Worm (Caenorhabditis elegans) whole organism, L1 larva: Measurements from ENCODE around the gene F59B10.6.
A peak's percentile ranks its signal among the peaks of the same experiment; 100 is the strongest.

Experiments used
- F16B12.6 ChIP-seq: fragments of 150-350 bp; optimal IDR thresholded peaks from 2 replicates; lab custom pipeline; 2014; ENCODE audit warnings: missing biosample characterization, missing genetic modification characterization
- Y116A8C.19 ChIP-seq: sonication (generic microtip); optimal IDR thresholded peaks from 2 replicates; lab custom pipeline; 2016; ENCODE audit warnings: missing compliant biosample characterization, missing genetic modification characterization, borderline replicate concordance
- aha-1 ChIP-seq: fragments of 150-350 bp; optimal IDR thresholded peaks from 2 replicates; lab custom pipeline; 2014; ENCODE audit warnings: missing biosample characterization, missing genetic modification characterization
- alr-1 ChIP-seq: fragments of 200-800 bp; sonication (Bioruptor generic); optimal IDR thresholded peaks from 2 replicates; lab custom pipeline; 2018; ENCODE audit warnings: borderline replicate concordance, mild to moderate bottlenecking, missing genetic modification characterization, missing compliant biosample characterization
- aly-2 ChIP-seq: fragments of 150-350 bp; optimal IDR thresholded peaks from 2 replicates; lab custom pipeline; 2014; ENCODE audit warnings: missing biosample characterization, missing genetic modification characterization
- blmp-1 ChIP-seq: fragments of 150-350 bp; optimal IDR thresholded peaks from 2 replicates; lab custom pipeline; 2014; ENCODE audit warnings: missing biosample characterization, missing genetic modification characterization
- dpl-1 ChIP-seq, 3 experiments: fragments of 150-350 bp in 2 of 3; sonication (generic microtip) in 1 of 3; optimal IDR thresholded peaks; 2 replicates each; lab custom pipeline; 2014 to 2017; ENCODE audit warnings: missing biosample characterization in 3 of 3, missing genetic modification characterization in 3 of 3, missing genetic modification reagents in 3 of 3
- dsc-1 ChIP-seq: sonication (generic microtip); optimal IDR thresholded peaks from 2 replicates; lab custom pipeline; 2016; ENCODE audit warnings: mild to moderate bottlenecking, missing genetic modification characterization, missing compliant biosample characterization
- efl-1 ChIP-seq, 4 experiments: fragments of 150-350 bp; optimal IDR thresholded peaks in 3 of 4; peaks in 1 of 4; 1 replicate in 1 of 4; 2 replicates in 3 of 4; lab custom pipeline; 2014; ENCODE audit warnings: missing biosample characterization in 2 of 4, missing genetic modification characterization in 2 of 4, missing genetic modification reagents in 2 of 4
- egl-13 ChIP-seq: sonication (generic microtip); optimal IDR thresholded peaks from 2 replicates; lab custom pipeline; 2016; ENCODE audit warnings: missing genotype, missing genetic modification reagents, missing genetic modification characterization, missing compliant biosample characterization
- elt-2 ChIP-seq: sonication (generic microtip); optimal IDR thresholded peaks from 2 replicates; lab custom pipeline; 2016; ENCODE audit warnings: missing genetic modification characterization, mild to moderate bottlenecking, inconsistent platforms, missing compliant biosample characterization, missing genetic modification reagents
- ets-5 ChIP-seq: fragments of 200-800 bp; sonication (Bioruptor generic); IDR thresholded peaks from 2 replicates; pipeline ENCODE4 v1.3.6; 2022; ENCODE audit warnings: missing genetic modification characterization, missing compliant biosample characterization
- fkh-8 ChIP-seq: sonication (generic microtip); optimal IDR thresholded peaks from 2 replicates; lab custom pipeline; 2016; ENCODE audit warnings: mild to moderate bottlenecking, missing genetic modification characterization, missing compliant biosample characterization
- grh-1 ChIP-seq: fragments of 200-800 bp; sonication (Bioruptor generic); IDR thresholded peaks from 2 replicates; pipeline ENCODE4 v1.3.6; 2022; ENCODE audit warnings: missing genetic modification reagents, missing genetic modification characterization, missing compliant biosample characterization
- hlh-17 ChIP-seq: fragments of 200-800 bp; sonication (Bioruptor generic); optimal IDR thresholded peaks from 2 replicates; lab custom pipeline; 2018; ENCODE audit warnings: missing genetic modification characterization, mild to moderate bottlenecking, missing compliant biosample characterization, moderate library complexity, borderline replicate concordance
- hpl-2 ChIP-seq: fragments of 150-350 bp; optimal IDR thresholded peaks from 2 replicates; lab custom pipeline; 2014; ENCODE audit warnings: missing biosample characterization, missing genetic modification reagents, missing genetic modification characterization
- jun-1 ChIP-seq: fragments of 150-350 bp; optimal IDR thresholded peaks from 2 replicates; lab custom pipeline; 2014; ENCODE audit warnings: missing biosample characterization, missing genetic modification reagents, missing genetic modification characterization
- lin-13 ChIP-seq: fragments of 150-350 bp; optimal IDR thresholded peaks from 2 replicates; lab custom pipeline; 2014; ENCODE audit warnings: missing biosample characterization, missing genetic modification reagents, missing genetic modification characterization
- lin-35 ChIP-seq, 2 experiments: fragments of 150-350 bp; optimal IDR thresholded peaks; 2 replicates each; lab custom pipeline; 2014; ENCODE audit warnings: missing biosample characterization in 2 of 2, missing genetic modification characterization in 2 of 2, missing genetic modification reagents in 2 of 2
- lin-39 ChIP-seq: fragments of 150-350 bp; optimal IDR thresholded peaks from 2 replicates; lab custom pipeline; 2014; ENCODE audit warnings: missing biosample characterization, missing genetic modification reagents, missing genetic modification characterization
- mab-9 ChIP-seq: fragments of 200-800 bp; sonication (Bioruptor generic); IDR thresholded peaks from 2 replicates; pipeline ENCODE4 v1.3.6; 2022; ENCODE audit warnings: missing genetic modification reagents, missing genetic modification characterization, missing compliant biosample characterization
- mdl-1 ChIP-seq, 2 experiments: fragments of 150-350 bp; optimal IDR thresholded peaks; 2 replicates each; lab custom pipeline; 2014 to 2017; ENCODE audit warnings: missing biosample characterization in 2 of 2, missing genetic modification characterization in 2 of 2, inconsistent platforms in 1 of 2
- nhr-11 ChIP-seq: fragments of 150-350 bp; optimal IDR thresholded peaks from 2 replicates; lab custom pipeline; 2014; ENCODE audit warnings: missing biosample characterization, missing genetic modification characterization
- nhr-19 ChIP-seq: fragments of 200-800 bp; sonication (Bioruptor generic); conservative IDR thresholded peaks from 2 replicates; pipeline ENCODE4 v1.3.6; 2022; ENCODE audit warnings: missing genetic modification characterization, missing compliant biosample characterization
- nhr-20 ChIP-seq: sonication (generic microtip); optimal IDR thresholded peaks from 2 replicates; lab custom pipeline; 2016; ENCODE audit warnings: mild to moderate bottlenecking, missing genetic modification characterization, missing compliant biosample characterization
- nhr-237 ChIP-seq: fragments of 150-350 bp; optimal IDR thresholded peaks from 2 replicates; lab custom pipeline; 2014; ENCODE audit warnings: missing biosample characterization, missing genetic modification characterization
- nhr-28 ChIP-seq: fragments of 150-350 bp; optimal IDR thresholded peaks from 2 replicates; lab custom pipeline; 2014; ENCODE audit warnings: missing biosample characterization, missing genetic modification characterization
- nhr-71 ChIP-seq: sonication (generic microtip); optimal IDR thresholded peaks from 2 replicates; lab custom pipeline; 2016; ENCODE audit warnings: mild to moderate bottlenecking, missing genetic modification characterization, moderate library complexity, missing compliant biosample characterization
- nhr-77 ChIP-seq: fragments of 150-350 bp; optimal IDR thresholded peaks from 2 replicates; lab custom pipeline; 2014; ENCODE audit warnings: missing biosample characterization, missing genetic modification characterization
- nhr-84 ChIP-seq: sonication (generic microtip); optimal IDR thresholded peaks from 2 replicates; lab custom pipeline; 2017; ENCODE audit warnings: missing biosample characterization, missing genetic modification characterization
- nhr-90 ChIP-seq: sonication (generic microtip); optimal IDR thresholded peaks from 2 replicates; lab custom pipeline; 2016; ENCODE audit warnings: mild to moderate bottlenecking, missing genetic modification characterization, missing compliant biosample characterization; ENCODE audit not compliant: poor library complexity
- pag-3 ChIP-seq: sonication (generic microtip); optimal IDR thresholded peaks from 2 replicates; lab custom pipeline; 2017; ENCODE audit warnings: missing genetic modification characterization, mild to moderate bottlenecking, missing compliant biosample characterization, antibody characterized with exemption, borderline replicate concordance; ENCODE audit not compliant: insufficient read depth
- rnt-1 ChIP-seq: sonication (generic microtip); optimal IDR thresholded peaks from 2 replicates; lab custom pipeline; 2016; ENCODE audit warnings: mild to moderate bottlenecking, missing genetic modification characterization, moderate library complexity, missing compliant biosample characterization
- skn-1 ChIP-seq: fragments of 150-350 bp; optimal IDR thresholded peaks from 2 replicates; lab custom pipeline; 2014; ENCODE audit warnings: missing biosample characterization, missing genetic modification characterization
- sox-4 ChIP-seq: sonication (generic microtip); optimal IDR thresholded peaks from 2 replicates; lab custom pipeline; 2016; ENCODE audit warnings: missing genetic modification characterization, missing compliant biosample characterization
- swsn-7 ChIP-seq: sonication (generic microtip); optimal IDR thresholded peaks from 2 replicates; lab custom pipeline; 2016; ENCODE audit warnings: missing genetic modification characterization, missing compliant biosample characterization
- tbx-2 ChIP-seq: sonication (generic microtip); optimal IDR thresholded peaks from 2 replicates; lab custom pipeline; 2016; ENCODE audit warnings: missing genetic modification characterization, missing compliant biosample characterization
- unc-130 ChIP-seq: fragments of 150-350 bp; optimal IDR thresholded peaks from 2 replicates; lab custom pipeline; 2017; ENCODE audit warnings: missing biosample characterization, missing genetic modification characterization, inconsistent platforms
- unc-62 ChIP-seq: fragments of 150-350 bp; optimal IDR thresholded peaks from 2 replicates; lab custom pipeline; 2014; ENCODE audit warnings: missing biosample characterization, missing genetic modification reagents, missing genetic modification characterization
- vab-15 ChIP-seq: sonication (generic microtip); optimal IDR thresholded peaks from 2 replicates; lab custom pipeline; 2017; ENCODE audit warnings: missing genotype, mild to moderate bottlenecking, missing genetic modification characterization, missing compliant biosample characterization
- zip-4 ChIP-seq: fragments of 200-800 bp; sonication (Bioruptor generic); optimal IDR thresholded peaks from 2 replicates; lab custom pipeline; 2018; ENCODE audit warnings: mild to moderate bottlenecking, missing genetic modification characterization, moderate library complexity, missing compliant biosample characterization
- ztf-11 ChIP-seq, 2 experiments: sonication (generic microtip); optimal IDR thresholded peaks; 2 replicates each; lab custom pipeline; 2016 to 2017; ENCODE audit warnings: missing genetic modification characterization in 2 of 2, missing biosample characterization in 1 of 2, missing compliant biosample characterization in 1 of 2
- ztf-4 ChIP-seq: fragments of 150-350 bp; optimal IDR thresholded peaks from 2 replicates; lab custom pipeline; 2014; ENCODE audit warnings: missing biosample characterization, missing genetic modification characterization

The F59B10.6 gene

DNA sequence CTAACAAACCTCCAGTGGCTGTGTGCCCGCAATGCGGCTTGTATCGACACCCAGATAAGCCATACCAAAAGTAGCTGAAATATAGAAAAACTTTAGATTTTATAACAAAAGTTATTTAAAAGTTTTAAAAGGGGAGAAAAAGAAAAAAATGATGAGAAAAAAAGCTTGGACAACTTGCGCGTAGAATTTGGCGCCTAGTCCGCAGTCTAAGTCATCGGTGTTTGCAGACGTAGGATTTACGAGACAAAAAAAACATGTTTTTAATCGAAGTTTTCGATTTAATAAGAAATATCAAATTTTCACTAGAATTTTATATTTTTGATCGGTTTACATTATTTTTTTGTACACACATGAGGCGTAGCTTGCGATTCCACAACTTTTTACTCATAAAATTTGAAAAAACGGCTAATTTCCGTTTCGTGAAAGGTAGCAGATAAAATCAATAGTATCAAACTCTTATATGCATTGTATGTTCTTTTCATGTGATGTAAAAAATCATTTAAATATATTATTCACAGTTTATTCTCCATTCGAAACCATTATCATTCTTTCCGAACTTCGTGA is 17.7 kb upstream of the F59B10.6 start, which contains the start of gene pro-1 (continued):
- TF ChIP-seq elt-2 = peak; percentile 50
- TF ChIP-seq mdl-1 (tag; optimal IDR thresholded peaks at IDR 0.05; lab: Kevin White, UChicago) = peak in 1 of 2 experiments; percentile 67
- TF ChIP-seq lin-35 (GFP tag; optimal IDR thresholded peaks at IDR 0.05; lab: Kevin White, UChicago) = peak; percentile 66 to 83
- TF ChIP-seq nhr-84 = no peak
- TF ChIP-seq fkh-8 (tag; lab: Kevin White, UChicago) = peak; percentile 46
- TF ChIP-seq egl-13 = peak; percentile 3
- TF ChIP-seq F16B12.6 (tag; lab: Kevin White, UChicago) = peak; percentile 97
- no peak for TF ChIP-seq hpl-2 (GFP tag; lab: Kevin White, UChicago)
- peak; percentile 78 for TF ChIP-seq tbx-2
- peak; percentile 88 for TF ChIP-seq nhr-90
- peak; percentile 48 for TF ChIP-seq pag-3
- peak; percentile 74 for TF ChIP-seq grh-1 (GFP tag; lab: Robert Waterston, UW)
- peak; percentile 53 for TF ChIP-seq nhr-11 (tag; lab: Kevin White, UChicago)
- TF ChIP-seq efl-1 (optimal IDR thresholded peaks at IDR 0.05; lab: Kevin White, UChicago) = peak; percentile 64 to 76
- peak; percentile 70 to 98 for TF ChIP-seq efl-1 (GFP tag; optimal IDR thresholded peaks at IDR 0.05 in 1 of 2; lab: Kevin White, UChicago)
- TF ChIP-seq lin-39 (tag; lab: Kevin White, UChicago) = peak; percentile 43
- no peak for TF ChIP-seq vab-15 (tag; lab: Kevin White, UChicago)
- TF ChIP-seq alr-1 = no peak
- TF ChIP-seq ztf-11 (tag; optimal IDR thresholded peaks at IDR 0.05; lab: Kevin White, UChicago) = peak in 1 of 2 experiments; percentile 62
- peak; percentile 76 for TF ChIP-seq dsc-1 (tag; lab: Kevin White, UChicago)
- TF ChIP-seq nhr-71 (tag; lab: Kevin White, UChicago) = peak; percentile 89
- peak; percentile 4 for TF ChIP-seq jun-1 (tag; lab: Kevin White, UChicago)
- peak; percentile 92 for TF ChIP-seq ztf-4 (tag; lab: Kevin White, UChicago)
- TF ChIP-seq nhr-28 (tag; lab: Kevin White, UChicago) = no peak
- TF ChIP-seq unc-130 (tag; lab: Kevin White, UChicago) = peak; percentile 62
- TF ChIP-seq sox-4 (tag; lab: Kevin White, UChicago) = no peak
- TF ChIP-seq dpl-1 (GFP tag; optimal IDR thresholded peaks at IDR 0.05; lab: Kevin White, UChicago) = peak; percentile 53 to 76 (median 67)
- TF ChIP-seq lin-13 = peak; percentile 77
- TF ChIP-seq rnt-1 (tag; lab: Kevin White, UChicago) = peak; percentile 81
- peak; percentile 85 for TF ChIP-seq nhr-20 (tag; lab: Kevin White, UChicago)
- TF ChIP-seq aha-1 (tag; lab: Kevin White, UChicago) = no peak
- peak; percentile 79 for TF ChIP-seq nhr-19
- no peak for TF ChIP-seq nhr-237 (tag; lab: Kevin White, UChicago)
- TF ChIP-seq ets-5 (GFP tag; lab: Robert Waterston, UW) = no peak
- TF ChIP-seq Y116A8C.19 (tag; lab: Kevin White, UChicago) = no peak
- TF ChIP-seq mab-9 = peak; percentile 37
- peak; percentile 64 for TF ChIP-seq skn-1 (tag; lab: Kevin White, UChicago)
- TF ChIP-seq aly-2 (tag; lab: Kevin White, UChicago) = peak; percentile 89
- no peak for TF ChIP-seq zip-4 (GFP tag; lab: Kevin White, UChicago)
- no peak for TF ChIP-seq unc-62 (GFP tag; lab: Kevin White, UChicago)
- peak; percentile 64 for TF ChIP-seq blmp-1 (tag; lab: Kevin White, UChicago)
- TF ChIP-seq nhr-77 (tag; lab: Kevin White, UChicago) = peak; percentile 13
- peak; percentile 70 for TF ChIP-seq swsn-7
- no peak for TF ChIP-seq hlh-17
